Fruit fly (Drosophila melanogaster) whole organism, embryonic: ENCODE data around the gene NELF-B.

Experiments
- Abd-B ChIP-seq: fragments of 200-800 bp; sonication (Bioruptor generic); optimal IDR thresholded peaks from 2 replicates; lab custom pipeline; 2018; ENCODE audit warnings: missing biosample characterization, mild to moderate bottlenecking, missing genetic modification characterization, moderate library complexity
- Bgb ChIP-seq: fragments of 200-800 bp; sonication (Bioruptor generic); IDR thresholded peaks from 2 replicates; pipeline ENCODE4 v1.3.6; 2022; ENCODE audit warnings: missing biosample characterization, missing genetic modification characterization; ENCODE audit not compliant: partially characterized antibody
- CG1024 ChIP-seq: fragments of 200-800 bp; sonication (Bioruptor generic); IDR thresholded peaks from 2 replicates; pipeline ENCODE4 v1.3.6; 2022; ENCODE audit warnings: missing biosample characterization, missing genetic modification characterization
- CG10267 ChIP-seq: fragments of 200-800 bp; sonication (Bioruptor generic); optimal IDR thresholded peaks from 2 replicates; lab custom pipeline; 2018; ENCODE audit warnings: missing biosample characterization, mild to moderate bottlenecking, missing genetic modification characterization, moderate library complexity
- CG11560 ChIP-seq: fragments of 200-800 bp; sonication (Bioruptor generic); IDR thresholded peaks from 3 replicates; pipeline ENCODE4 v1.3.6; 2022; ENCODE audit warnings: missing biosample characterization, missing genetic modification characterization
- CG1233 ChIP-seq: fragments of 200-800 bp; sonication (Bioruptor generic); optimal IDR thresholded peaks from 4 replicates; lab custom pipeline; 2018; ENCODE audit warnings: missing biosample characterization, mild to moderate bottlenecking, missing genetic modification characterization
- CG12659 ChIP-seq: fragments of 200-800 bp; sonication (Bioruptor generic); optimal IDR thresholded peaks from 3 replicates; lab custom pipeline; 2017; ENCODE audit warnings: mild to moderate bottlenecking, missing biosample characterization, missing genetic modification reagents, missing genetic modification characterization
- CG13624 ChIP-seq: fragments of 200-800 bp; sonication (Bioruptor generic); optimal IDR thresholded peaks from 2 replicates; lab custom pipeline; 2016; ENCODE audit warnings: missing biosample characterization, missing genetic modification characterization
- CG13775 ChIP-seq: fragments of 200-800 bp; sonication (Bioruptor generic); optimal IDR thresholded peaks from 3 replicates; lab custom pipeline; 2017; ENCODE audit warnings: missing biosample characterization, mild to moderate bottlenecking, missing genetic modification characterization
- CG14710 ChIP-seq: fragments of 200-800 bp; sonication (Bioruptor generic); optimal IDR thresholded peaks from 3 replicates; lab custom pipeline; 2019; ENCODE audit warnings: missing biosample characterization, mild to moderate bottlenecking, missing genetic modification characterization, moderate library complexity
- CG15514 ChIP-seq: fragments of 200-800 bp; sonication (Bioruptor generic); optimal IDR thresholded peaks from 3 replicates; lab custom pipeline; 2017; ENCODE audit warnings: missing biosample characterization, missing genetic modification characterization, mild to moderate bottlenecking, moderate library complexity, missing genetic modification reagents
- CG1603 ChIP-seq: fragments of 200-800 bp; sonication (Bioruptor generic); optimal IDR thresholded peaks from 2 replicates; lab custom pipeline; 2019; ENCODE audit warnings: missing biosample characterization, mild to moderate bottlenecking, missing genetic modification characterization, moderate library complexity
- CG17359 ChIP-seq: fragments of 200-800 bp; sonication (Bioruptor generic); optimal IDR thresholded peaks from 3 replicates; lab custom pipeline; 2018; ENCODE audit warnings: missing biosample characterization, mild to moderate bottlenecking, missing genetic modification characterization, moderate library complexity
- CG18764 ChIP-seq: fragments of 200-800 bp; sonication (Bioruptor generic); optimal IDR thresholded peaks from 3 replicates; lab custom pipeline; 2016; ENCODE audit warnings: missing biosample characterization, missing genetic modification characterization
- CG2712 ChIP-seq: fragments of 200-800 bp; optimal IDR thresholded peaks from 3 replicates; lab custom pipeline; 2019; ENCODE audit warnings: missing biosample characterization, mild to moderate bottlenecking, missing genetic modification characterization, moderate library complexity
- CG31224 ChIP-seq: fragments of 200-800 bp; sonication (Bioruptor generic); IDR thresholded peaks from 2 replicates; pipeline ENCODE4 v1.3.6; 2022; ENCODE audit warnings: missing biosample characterization, missing genetic modification characterization
- CG3847 ChIP-seq: fragments of 200-800 bp; sonication (Bioruptor generic); IDR thresholded peaks from 2 replicates; pipeline ENCODE4 v1.3.6; 2022; ENCODE audit warnings: missing biosample characterization, missing genetic modification characterization
- CG4328 ChIP-seq: fragments of 200-800 bp; sonication (Bioruptor generic); optimal IDR thresholded peaks from 3 replicates; lab custom pipeline; 2017; ENCODE audit warnings: missing biosample characterization, missing genetic modification reagents, missing genetic modification characterization
- CG7745 ChIP-seq: fragments of 200-800 bp; sonication (Bioruptor generic); optimal IDR thresholded peaks from 2 replicates; lab custom pipeline; 2018; ENCODE audit warnings: missing biosample characterization, mild to moderate bottlenecking, missing genetic modification characterization, moderate library complexity
- Dad ChIP-seq: fragments of 200-800 bp; sonication (Bioruptor generic); optimal IDR thresholded peaks from 3 replicates; lab custom pipeline; 2016; ENCODE audit warnings: missing biosample characterization, missing genetic modification characterization
- ERR ChIP-seq: fragments of 200-800 bp; sonication (Bioruptor generic); optimal IDR thresholded peaks from 2 replicates; lab custom pipeline; 2016; ENCODE audit warnings: missing biosample characterization, missing genetic modification characterization
- Eip74EF ChIP-seq, 2 experiments: fragments of 200-800 bp in 1 of 2; fragments of >200 bp in 1 of 2; sonication (Bioruptor generic) in 1 of 2; optimal IDR thresholded peaks; 2 replicates each; lab custom pipeline; 2017 to 2019; ENCODE audit warnings: missing biosample characterization in 2 of 2, missing genetic modification characterization in 2 of 2, mild to moderate bottlenecking in 1 of 2, moderate library complexity in 1 of 2
- Ets97D ChIP-seq: fragments of 200-800 bp; sonication (Bioruptor generic); optimal IDR thresholded peaks from 3 replicates; lab custom pipeline; 2016; ENCODE audit warnings: missing biosample characterization, missing genetic modification characterization
- Gug ChIP-seq: fragments of 200-800 bp; sonication (Bioruptor generic); IDR thresholded peaks from 4 replicates; pipeline ENCODE4 v1.3.6; 2022; ENCODE audit warnings: missing biosample characterization, missing genetic modification characterization
- HHEX ChIP-seq: fragments of 200-800 bp; sonication (Bioruptor generic); optimal IDR thresholded peaks from 3 replicates; lab custom pipeline; 2017; ENCODE audit warnings: missing biosample characterization, mild to moderate bottlenecking, missing genetic modification characterization, missing genetic modification reagents
- HLH3B ChIP-seq: fragments of 200-800 bp; sonication (Bioruptor generic); IDR thresholded peaks from 2 replicates; pipeline ENCODE4 v1.3.6; 2022; ENCODE audit warnings: missing biosample characterization, missing genetic modification characterization
- Kr ChIP-seq: fragments of 200-800 bp; sonication (Bioruptor generic); optimal IDR thresholded peaks from 2 replicates; lab custom pipeline; 2017; ENCODE audit warnings: missing biosample characterization, mild to moderate bottlenecking, missing genetic modification characterization
- MBD-R2 ChIP-seq: fragments of 200-800 bp; sonication (Bioruptor generic); IDR thresholded peaks from 2 replicates; pipeline ENCODE4 v1.3.6; 2022; ENCODE audit warnings: missing biosample characterization, missing genetic modification characterization
- MESR4 ChIP-seq: fragments of 200-800 bp; sonication (Bioruptor generic); optimal IDR thresholded peaks from 2 replicates; lab custom pipeline; 2018; ENCODE audit warnings: missing biosample characterization, mild to moderate bottlenecking, missing genetic modification characterization, moderate library complexity
- MTF-1 ChIP-seq: fragments of 200-800 bp; sonication (Bioruptor generic); optimal IDR thresholded peaks from 2 replicates; lab custom pipeline; 2018; ENCODE audit warnings: missing biosample characterization, mild to moderate bottlenecking, missing genetic modification characterization, borderline replicate concordance
- PHDP ChIP-seq: fragments of 200-800 bp; sonication (Bioruptor generic); optimal IDR thresholded peaks from 3 replicates; lab custom pipeline; 2018; ENCODE audit warnings: missing biosample characterization, mild to moderate bottlenecking, missing genetic modification characterization, moderate library complexity
- Pdp1 ChIP-seq, 2 experiments: fragments of 200-800 bp; sonication (Bioruptor generic); optimal IDR thresholded peaks; 3 replicates each; lab custom pipeline; 2016; ENCODE audit warnings: missing biosample characterization in 2 of 2, missing genetic modification characterization in 2 of 2, mild to moderate bottlenecking in 1 of 2, moderate library complexity in 1 of 2
- Ravus ChIP-seq: fragments of 200-800 bp; sonication (Bioruptor generic); IDR thresholded peaks from 2 replicates; pipeline ENCODE4 v1.3.6; 2022; ENCODE audit warnings: missing biosample characterization, missing genetic modification characterization
- Sry-β ChIP-seq: fragments of 200-800 bp; sonication (Bioruptor generic); optimal IDR thresholded peaks from 2 replicates; lab custom pipeline; 2018; ENCODE audit warnings: missing biosample characterization, mild to moderate bottlenecking, missing genetic modification characterization, moderate library complexity
- Tbp ChIP-seq: fragments of >200 bp; optimal IDR thresholded peaks from 2 replicates; lab custom pipeline; 2018; ENCODE audit warnings: missing biosample characterization, missing genetic modification characterization
- ase ChIP-seq: fragments of 200-800 bp; sonication (Bioruptor generic); IDR thresholded peaks from 3 replicates; pipeline ENCODE4 v1.3.6; 2022; ENCODE audit warnings: missing biosample characterization, missing genetic modification characterization
- bowl ChIP-seq: fragments of 200-800 bp; sonication (Bioruptor generic); IDR thresholded peaks from 2 replicates; pipeline ENCODE4 v1.3.6; 2022; ENCODE audit warnings: missing biosample characterization, missing genetic modification characterization
- cwo ChIP-seq: fragments of 200-800 bp; sonication (Bioruptor generic); optimal IDR thresholded peaks from 3 replicates; lab custom pipeline; 2017; ENCODE audit warnings: missing biosample characterization, missing genetic modification characterization, mild to moderate bottlenecking, moderate library complexity, missing genetic modification reagents
- esg ChIP-seq: fragments of 200-800 bp; sonication (Bioruptor generic); conservative IDR thresholded peaks from 2 replicates; pipeline ENCODE4 v1.3.6; 2022; ENCODE audit warnings: missing biosample characterization, missing genetic modification characterization
- gfzf ChIP-seq: fragments of 200-800 bp; sonication (Bioruptor generic); optimal IDR thresholded peaks from 2 replicates; lab custom pipeline; 2016; ENCODE audit warnings: missing biosample characterization, mild to moderate bottlenecking, missing genetic modification characterization, moderate library complexity
- hkb ChIP-seq, 2 experiments: fragments of 200-800 bp in 1 of 2; fragments of >200 bp in 1 of 2; sonication (Bioruptor generic) in 1 of 2; IDR thresholded peaks in 1 of 2; optimal IDR thresholded peaks in 1 of 2; 2 replicates each; pipeline versions ENCODE4 v1.3.6 to Lab custom; 2017 to 2022; ENCODE audit warnings: missing biosample characterization in 1 of 2, missing genetic modification characterization in 1 of 2
- lilli ChIP-seq: fragments of 200-800 bp; sonication (Bioruptor generic); optimal IDR thresholded peaks from 3 replicates; lab custom pipeline; 2016; ENCODE audit warnings: missing biosample characterization, missing genetic modification characterization
- maf-S ChIP-seq: fragments of 200-800 bp; sonication (Bioruptor generic); optimal IDR thresholded peaks from 2 replicates; lab custom pipeline; 2016; ENCODE audit warnings: missing biosample characterization, missing genetic modification characterization
- pum ChIP-seq: fragments of 200-800 bp; sonication (Bioruptor generic); optimal IDR thresholded peaks from 2 replicates; lab custom pipeline; 2016; ENCODE audit warnings: missing biosample characterization, missing genetic modification characterization
- run ChIP-seq: fragments of 200-800 bp; sonication (Bioruptor generic); optimal IDR thresholded peaks from 3 replicates; lab custom pipeline; 2018; ENCODE audit warnings: missing biosample characterization, mild to moderate bottlenecking, missing genetic modification characterization
- slp2 ChIP-seq: fragments of 200-800 bp; sonication (Bioruptor generic); optimal IDR thresholded peaks from 2 replicates; lab custom pipeline; 2016; ENCODE audit warnings: missing biosample characterization, missing genetic modification characterization
- unc-4 ChIP-seq: fragments of 200-800 bp; sonication (Bioruptor generic); IDR thresholded peaks from 2 replicates; pipeline ENCODE4 v1.3.6; 2022; ENCODE audit warnings: missing biosample characterization, missing genetic modification characterization; ENCODE audit not compliant: partially characterized antibody
- wek ChIP-seq: fragments of 200-800 bp; sonication (Bioruptor generic); optimal IDR thresholded peaks from 3 replicates; lab custom pipeline; 2018; ENCODE audit warnings: missing biosample characterization, mild to moderate bottlenecking, missing genetic modification characterization, moderate library complexity
- zen2 ChIP-seq: fragments of 200-800 bp; sonication (Bioruptor generic); IDR thresholded peaks from 3 replicates; pipeline ENCODE4 v1.3.6; 2022; ENCODE audit warnings: missing biosample characterization, missing genetic modification characterization; ENCODE audit not compliant: partially characterized antibody

Gene NELF-B

DNA sequence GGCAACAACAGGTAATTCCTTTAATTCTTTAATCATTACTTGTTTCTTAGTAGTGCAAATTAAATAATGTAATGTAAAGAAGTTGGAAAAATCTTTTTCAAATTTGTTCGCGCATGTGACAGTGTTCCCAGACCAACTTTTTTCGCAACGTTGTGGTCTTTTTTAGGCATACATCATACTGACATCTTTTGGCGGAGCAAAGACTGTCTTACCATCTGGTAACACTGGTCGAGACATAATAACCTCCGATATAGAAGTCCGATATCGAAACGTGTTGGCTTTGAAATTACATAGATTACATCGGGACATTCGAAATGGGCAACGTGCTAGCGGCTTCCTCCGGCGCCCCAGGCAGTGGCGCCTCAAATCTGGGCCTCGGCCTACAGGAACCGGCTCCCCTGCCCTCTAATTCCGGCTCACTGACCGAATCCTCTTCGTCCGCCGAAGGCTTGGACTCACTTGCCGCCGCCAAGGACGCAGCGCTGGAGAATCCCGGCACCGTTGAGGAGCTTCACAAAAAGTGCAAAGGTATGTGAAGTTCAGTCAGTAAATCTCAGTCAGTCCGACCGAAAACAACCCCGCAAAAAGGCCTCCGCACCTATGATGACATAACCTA lies 9.1 kb upstream of the NELF-B start (continued):
- TF ChIP-seq CG18764 (no peak), slp2 (GFP tag; lab: Kevin White, UChicago) (no peak), run (tag; lab: Kevin White, UChicago) (no peak), Dad (no peak), CG1233 (no peak), gfzf (GFP tag; lab: Kevin White, UChicago) (peak; percentile 94), CG4328 (GFP tag; lab: Kevin White, UChicago) (no peak), ERR (GFP tag; lab: Kevin White, UChicago) (no peak), wek (no peak), PHDP (no peak), Pdp1 (GFP tag; optimal IDR thresholded peaks at IDR 0.05; lab: Kevin White, UChicago) (peak in 1 of 2 experiments; percentile 88), ase (GFP tag; lab: Robert Waterston, UW) (no peak), CG13775 (GFP tag; lab: Kevin White, UChicago) (no peak), Bgb (GFP tag; lab: Robert Waterston, UW) (peak; percentile 45; the same call in 1 of the 2 replicates), CG1603 (tag; lab: Kevin White, UChicago) (peak; percentile 73), HHEX (GFP tag; lab: Kevin White, UChicago) (no peak), CG13624 (GFP tag; lab: Kevin White, UChicago) (no peak), pum (no peak), CG3847 (GFP tag; lab: Robert Waterston, UW) (0 out of 2 replicates have a peak, but pooled peaks have one; percentile 20), CG14710 (peak; percentile 54), MESR4 (GFP tag; lab: Kevin White, UChicago) (peak; percentile 71), Tbp (GFP tag; lab: Kevin White, UChicago) (no peak), Abd-B (no peak), CG12659 (peak; percentile 29), Ravus (GFP tag; lab: Robert Waterston, UW) (no peak), CG15514 (GFP tag; lab: Kevin White, UChicago) (peak; percentile 75), Sry-β (no peak), bowl (no peak), Gug (no peak), HLH3B (no peak), Kr (GFP tag; lab: Kevin White, UChicago) (no peak), cwo (no peak), CG1024 (GFP tag; lab: Robert Waterston, UW) (no peak), CG11560 (tag; lab: Robert Waterston, UW) (no peak), CG7745 (tag; lab: Kevin White, UChicago) (no peak), CG31224 (no peak), MTF-1 (GFP tag; lab: Kevin White, UChicago) (no peak), CG17359 (tag; lab: Kevin White, UChicago) (no peak), unc-4 (no peak; the same call in 1 of the 2 replicates), Ets97D (peak; percentile 32), lilli (no peak), esg (GFP tag; lab: Robert Waterston, UW) (no peak), hkb (optimal IDR thresholded peaks at IDR 0.05; lab: Kevin White, UChicago) (peak; percentile 1), hkb (GFP tag; IDR thresholded peaks at IDR 0.05; lab: Robert Waterston, UW) (no peak), CG10267 (tag; lab: Kevin White, UChicago) (peak; percentile 36), zen2 (no peak), CG2712 (tag; lab: Kevin White, UChicago) (peak; percentile 6), maf-S (no peak), MBD-R2 (peak; percentile 57), Eip74EF (GFP tag; optimal IDR thresholded peaks at IDR 0.05; lab: Kevin White, UChicago) (no peak)
